Worm (Caenorhabditis elegans) whole organism, L4 larva: ENCODE results near the gene odr-7.

Experiments
- ZK546.5 ChIP-seq, 2 experiments: sonication (generic microtip); optimal IDR thresholded peaks; 2 replicates each; lab custom pipeline; 2017; ENCODE audit warnings: missing biosample characterization in 2 of 2, missing genetic modification characterization in 2 of 2
- daf-12 ChIP-seq: fragments of 150-350 bp; optimal IDR thresholded peaks from 2 replicates; lab custom pipeline; 2014; ENCODE audit warnings: missing biosample characterization, missing genetic modification reagents, missing genetic modification characterization
- dmd-6 ChIP-seq: fragments of 200-800 bp; sonication (Bioruptor generic); IDR thresholded peaks from 2 replicates; pipeline ENCODE4 v1.3.6; 2022; ENCODE audit warnings: missing genetic modification reagents, missing genetic modification characterization, missing compliant biosample characterization
- fos-1 ChIP-seq: fragments of 150-350 bp; optimal IDR thresholded peaks from 2 replicates; lab custom pipeline; 2014; ENCODE audit warnings: missing biosample characterization, missing genetic modification characterization
- gei-8 ChIP-seq: fragments of 200-800 bp; sonication (Bioruptor generic); optimal IDR thresholded peaks from 2 replicates; lab custom pipeline; 2018; ENCODE audit warnings: mild to moderate bottlenecking, missing genetic modification characterization, missing compliant biosample characterization
- nhr-11 ChIP-seq: fragments of 150-350 bp; optimal IDR thresholded peaks from 2 replicates; lab custom pipeline; 2014; ENCODE audit warnings: missing biosample characterization, missing genetic modification characterization
- nhr-76 ChIP-seq: fragments of 150-350 bp; optimal IDR thresholded peaks from 2 replicates; lab custom pipeline; 2014; ENCODE audit warnings: missing biosample characterization, missing genetic modification characterization
- php-3 ChIP-seq: fragments of 200-800 bp; sonication (Bioruptor generic); IDR thresholded peaks from 2 replicates; pipeline ENCODE4 v1.3.6; 2022; ENCODE audit warnings: missing genetic modification reagents, missing genetic modification characterization, missing compliant biosample characterization
- tag-97 ChIP-seq: fragments of 200-800 bp; sonication (Bioruptor generic); IDR thresholded peaks from 2 replicates; pipeline ENCODE4 v1.3.6; 2022; ENCODE audit warnings: missing genetic modification characterization, missing compliant biosample characterization

DNA sequence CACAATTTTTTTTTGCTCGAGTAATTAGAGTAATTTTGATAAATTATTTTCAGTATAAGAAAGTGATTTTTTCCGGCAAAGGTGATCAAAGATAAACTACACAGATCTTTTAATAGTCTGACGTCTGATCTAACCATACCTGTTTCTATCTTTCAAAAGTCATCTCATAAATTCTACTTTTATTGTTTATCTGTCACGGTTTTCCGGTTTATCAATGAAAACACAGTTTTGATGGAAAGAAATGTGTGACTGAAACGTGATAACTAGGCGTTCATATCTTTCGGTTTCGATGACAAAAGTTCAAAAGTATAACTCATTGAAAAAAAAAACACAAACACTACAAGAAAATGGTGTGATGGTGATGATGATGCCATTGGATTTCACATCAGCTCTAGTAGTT is 38.9 kb downstream of the odr-7 start:
- TF ChIP-seq php-3 (GFP tag; lab: Robert Waterston, UW) = no peak
- no peak for TF ChIP-seq daf-12 (tag; lab: Kevin White, UChicago)
- TF ChIP-seq gei-8 = no peak
- no peak for TF ChIP-seq fos-1 (tag; lab: Kevin White, UChicago)
- peak; percentile 23 for TF ChIP-seq nhr-76
- no peak for TF ChIP-seq nhr-11 (tag; lab: Kevin White, UChicago)
- no peak for TF ChIP-seq ZK546.5 (tag; optimal IDR thresholded peaks at IDR 0.05; lab: Kevin White, UChicago)
- peak; percentile 48; the same call in 1 of the 2 replicates for TF ChIP-seq dmd-6 (GFP tag; lab: Robert Waterston, UW)
- TF ChIP-seq tag-97 (GFP tag; lab: Robert Waterston, UW) = no peak
